Worm (Caenorhabditis elegans) whole organism, young adult: ENCODE data around the gene F59B2.8.

ENCODE experiments used
- B0019.2 ChIP-seq: fragments of 200-800 bp; sonication (Bioruptor generic); conservative IDR thresholded peaks from 2 replicates; pipeline ENCODE4 v1.3.6; 2022; ENCODE audit warnings: missing genetic modification reagents, missing genetic modification characterization, missing compliant biosample characterization
- F49E8.2 ChIP-seq: sonication (generic microtip); optimal IDR thresholded peaks from 3 replicates; lab custom pipeline; 2017; ENCODE audit warnings: missing genetic modification characterization, mild to moderate bottlenecking, missing compliant biosample characterization, antibody characterized with exemption, moderate library complexity; ENCODE audit not compliant: insufficient read depth
- Y53G8AR.9 ChIP-seq: fragments of 200-800 bp; sonication (Bioruptor generic); conservative IDR thresholded peaks from 2 replicates; pipeline ENCODE4 v1.3.6; 2022; ENCODE audit warnings: missing genetic modification reagents, missing genetic modification characterization, missing compliant biosample characterization
- ama-1 ChIP-seq, 3 experiments: fragments of 150-350 bp in 1 of 3; sonication (generic microtip) in 2 of 3; optimal IDR thresholded peaks; 2 replicates each; lab custom pipeline; 2014 to 2018; ENCODE audit warnings: missing biosample characterization in 2 of 3, missing genetic modification characterization in 2 of 3, missing genetic modification reagents in 2 of 3
- attf-6 ChIP-seq: fragments of 200-800 bp; sonication (Bioruptor generic); IDR thresholded peaks from 2 replicates; pipeline ENCODE4 v1.3.6; 2022; ENCODE audit warnings: missing genetic modification reagents, missing genetic modification characterization, missing compliant biosample characterization
- chd-7 ChIP-seq: sonication (generic microtip); optimal IDR thresholded peaks from 2 replicates; lab custom pipeline; 2016; ENCODE audit warnings: mild to moderate bottlenecking, missing genetic modification characterization, moderate library complexity, missing compliant biosample characterization
- dox-1 ChIP-seq: fragments of 200-800 bp; sonication (Bioruptor generic); IDR thresholded peaks from 2 replicates; pipeline ENCODE4 v1.3.6; 2022; ENCODE audit warnings: missing genetic modification reagents, missing genetic modification characterization, missing compliant biosample characterization
- dpl-1 ChIP-seq: fragments of 150-350 bp; optimal IDR thresholded peaks from 2 replicates; lab custom pipeline; 2014; ENCODE audit warnings: missing biosample characterization, missing genetic modification reagents, missing genetic modification characterization
- egl-18 ChIP-seq: fragments of 200-800 bp; sonication (Bioruptor generic); IDR thresholded peaks from 2 replicates; pipeline ENCODE4 v1.3.6; 2022; ENCODE audit warnings: missing genetic modification reagents, missing genetic modification characterization, missing compliant biosample characterization
- hlh-12 ChIP-seq: sonication (generic microtip); optimal IDR thresholded peaks from 2 replicates; lab custom pipeline; 2016; ENCODE audit warnings: missing genetic modification characterization, missing compliant biosample characterization
- lag-1 ChIP-seq: fragments of 200-800 bp; sonication (Bioruptor generic); IDR thresholded peaks from 2 replicates; pipeline ENCODE4 v1.3.6; 2022; ENCODE audit warnings: missing genetic modification reagents, missing genetic modification characterization, missing compliant biosample characterization
- lin-40 ChIP-seq: sonication (generic microtip); optimal IDR thresholded peaks from 2 replicates; lab custom pipeline; 2016; ENCODE audit warnings: missing genetic modification characterization, mild to moderate bottlenecking, missing compliant biosample characterization, missing genotype, missing genetic modification reagents
- unc-130 ChIP-seq: sonication (generic microtip); optimal IDR thresholded peaks from 2 replicates; lab custom pipeline; 2016; ENCODE audit warnings: missing genetic modification reagents, missing genetic modification characterization, missing compliant biosample characterization
- ztf-26 ChIP-seq: sonication (generic microtip); optimal IDR thresholded peaks from 2 replicates; lab custom pipeline; 2017; ENCODE audit warnings: missing genetic modification characterization, missing compliant biosample characterization

- TF ChIP-seq ztf-26 (tag; lab: Kevin White, UChicago): no peak
- no peak for TF ChIP-seq dox-1
- no peak for TF ChIP-seq ama-1 (optimal IDR thresholded peaks at IDR 0.05; lab: Kevin White, UChicago)
- TF ChIP-seq ama-1 (GFP tag; optimal IDR thresholded peaks at IDR 0.05; lab: Kevin White, UChicago): no peak
- TF ChIP-seq dpl-1: peak; percentile 52
- TF ChIP-seq hlh-12 (tag; lab: Kevin White, UChicago): no peak
- TF ChIP-seq F49E8.2 (tag; lab: Kevin White, UChicago): no peak
- TF ChIP-seq egl-18 (GFP tag; lab: Robert Waterston, UW): no peak
- no peak for TF ChIP-seq chd-7 (tag; lab: Kevin White, UChicago)
- no peak for TF ChIP-seq lag-1
- TF ChIP-seq B0019.2 (GFP tag; lab: Robert Waterston, UW): no peak
- TF ChIP-seq unc-130 (GFP tag; lab: Kevin White, UChicago): no peak
- TF ChIP-seq lin-40: no peak
- TF ChIP-seq attf-6 (GFP tag; lab: Robert Waterston, UW): no peak
- no peak for TF ChIP-seq Y53G8AR.9
These were observed 24.5 kb downstream of the F59B2.8 start for ce11 chrIII:8985461-8985860.
